Fruit fly (Drosophila melanogaster) whole organism, wandering third instar larva: ENCODE measurements around the gene JMJD4.

Experiments
- Abd-B ChIP-seq: fragments of >200 bp; optimal IDR thresholded peaks from 2 replicates; lab custom pipeline; 2017; ENCODE audit warnings: missing biosample characterization, missing genetic modification characterization
- CG32264 ChIP-seq: fragments of 200-800 bp; sonication (Bioruptor generic); optimal IDR thresholded peaks from 2 replicates; lab custom pipeline; 2016; ENCODE audit warnings: missing biosample characterization, missing genetic modification characterization
- CG9705 ChIP-seq: fragments of 200-800 bp; sonication (Bioruptor generic); optimal IDR thresholded peaks from 2 replicates; lab custom pipeline; 2018; ENCODE audit warnings: missing biosample characterization, mild to moderate bottlenecking, missing genetic modification characterization
- CrebA ChIP-seq: fragments of 200-800 bp; sonication (Bioruptor generic); optimal IDR thresholded peaks from 2 replicates; lab custom pipeline; 2016; ENCODE audit warnings: missing biosample characterization, mild to moderate bottlenecking, missing genetic modification characterization, borderline replicate concordance
- Dfd ChIP-seq: fragments of >200 bp; optimal IDR thresholded peaks from 2 replicates; lab custom pipeline; 2017; ENCODE audit warnings: missing biosample characterization, missing genetic modification characterization
- Dif ChIP-seq: fragments of 200-275, 200-300 bp; sonication (Bioruptor generic); optimal IDR thresholded peaks from 2 replicates; lab custom pipeline; 2018; ENCODE audit warnings: missing biosample characterization, missing genetic modification characterization; ENCODE audit not compliant: partially characterized antibody
- GATAd ChIP-seq: sonication (Bioruptor generic); optimal IDR thresholded peaks from 2 replicates; lab custom pipeline; 2016; ENCODE audit warnings: missing biosample characterization, missing genetic modification characterization
- HLH106 ChIP-seq: fragments of 200-800 bp; optimal IDR thresholded peaks from 3 replicates; lab custom pipeline; 2019; ENCODE audit warnings: missing biosample characterization, mild to moderate bottlenecking, missing genetic modification characterization, moderate library complexity
- Hnf4 ChIP-seq: fragments of 200-800 bp; sonication (Bioruptor generic); optimal IDR thresholded peaks from 2 replicates; lab custom pipeline; 2016; ENCODE audit warnings: missing biosample characterization, mild to moderate bottlenecking, missing genetic modification characterization
- Hr78 ChIP-seq: fragments of >200 bp; optimal IDR thresholded peaks from 2 replicates; lab custom pipeline; 2017; ENCODE audit warnings: missing biosample characterization, missing genetic modification characterization
- Hr83 ChIP-seq: fragments of 200-300 bp; sonication (Bioruptor generic); optimal IDR thresholded peaks from 2 replicates; lab custom pipeline; 2016; ENCODE audit warnings: missing biosample characterization, mild to moderate bottlenecking, missing genetic modification characterization, moderate library complexity; ENCODE audit not compliant: poor library complexity, severe bottlenecking
- Jra ChIP-seq: sonication (Bioruptor generic); optimal IDR thresholded peaks from 2 replicates; lab custom pipeline; 2016; ENCODE audit warnings: missing biosample characterization, missing genetic modification characterization
- Mio ChIP-seq: sonication (Bioruptor generic); optimal IDR thresholded peaks from 2 replicates; lab custom pipeline; 2016; ENCODE audit warnings: missing biosample characterization, missing genetic modification characterization
- Myc ChIP-seq: fragments of >200 bp; optimal IDR thresholded peaks from 2 replicates; lab custom pipeline; 2017
- N ChIP-seq: fragments of >200 bp; optimal IDR thresholded peaks from 2 replicates; lab custom pipeline; 2018; ENCODE audit warnings: missing biosample characterization, missing external identifiers, missing genetic modification characterization
- OdsH ChIP-seq: fragments of 200-800 bp; sonication (Bioruptor generic); optimal IDR thresholded peaks from 2 replicates; lab custom pipeline; 2016; ENCODE audit warnings: missing biosample characterization, mild to moderate bottlenecking, missing genetic modification characterization
- Rel ChIP-seq, 2 experiments: fragments of 200-800 bp; sonication (Bioruptor generic) in 1 of 2; optimal IDR thresholded peaks; 2 replicates in 1 of 2; 3 replicates in 1 of 2; lab custom pipeline; 2016 to 2019; ENCODE audit warnings: mild to moderate bottlenecking in 2 of 2, missing biosample characterization in 2 of 2, missing genetic modification characterization in 2 of 2, moderate library complexity in 1 of 2
- Sp1 ChIP-seq: fragments of 200-800 bp; sonication (Bioruptor generic); optimal IDR thresholded peaks from 3 replicates; lab custom pipeline; 2019; ENCODE audit warnings: missing biosample characterization, mild to moderate bottlenecking, missing genetic modification characterization, moderate library complexity
- Vsx2 ChIP-seq: fragments of 200-300, 225-300 bp; sonication (Bioruptor generic); optimal IDR thresholded peaks from 2 replicates; lab custom pipeline; 2018; ENCODE audit warnings: missing biosample characterization, missing genetic modification characterization; ENCODE audit not compliant: partially characterized antibody
- br ChIP-seq: fragments of 200-800 bp; sonication (Bioruptor generic); optimal IDR thresholded peaks from 2 replicates; lab custom pipeline; 2016; ENCODE audit warnings: missing biosample characterization, missing genetic modification characterization
- brk ChIP-seq: fragments of 200-800 bp; sonication (Bioruptor generic); optimal IDR thresholded peaks from 2 replicates; lab custom pipeline; 2016; ENCODE audit warnings: missing biosample characterization, mild to moderate bottlenecking, missing genetic modification characterization
- dl ChIP-seq, 2 experiments: fragments of 175-275, 200-275 bp in 1 of 2; fragments of 200-275 bp in 1 of 2; sonication (Bioruptor generic); optimal IDR thresholded peaks; lab custom pipeline; 2018; ENCODE audit warnings: mild to moderate bottlenecking in 2 of 2, missing biosample characterization in 2 of 2, missing genetic modification characterization in 2 of 2, moderate library complexity in 2 of 2; ENCODE audit not compliant: partially characterized antibody in 2 of 2, insufficient read depth in 1 of 2
- dmrt93B ChIP-seq: fragments of 200-800 bp; sonication (Bioruptor generic); optimal IDR thresholded peaks from 2 replicates; lab custom pipeline; 2018; ENCODE audit warnings: missing biosample characterization, mild to moderate bottlenecking, missing genetic modification characterization
- dsf ChIP-seq: sonication (Bioruptor generic); optimal IDR thresholded peaks from 2 replicates; lab custom pipeline; 2016; ENCODE audit warnings: missing biosample characterization, missing genetic modification characterization, borderline replicate concordance
- ey ChIP-seq: fragments of 200-800 bp; sonication (Bioruptor generic); optimal IDR thresholded peaks from 2 replicates; lab custom pipeline; 2016; ENCODE audit warnings: missing biosample characterization, missing genetic modification characterization
- foxo ChIP-seq, 2 experiments: fragments of 200-800 bp; sonication (Bioruptor generic); optimal IDR thresholded peaks; 2 replicates in 1 of 2; 3 replicates in 1 of 2; lab custom pipeline; 2016 to 2017; ENCODE audit warnings: missing biosample characterization in 2 of 2, missing genetic modification characterization in 2 of 2
- fru ChIP-seq: fragments of 200-800 bp; sonication (Bioruptor generic); optimal IDR thresholded peaks from 3 replicates; lab custom pipeline; 2016; ENCODE audit warnings: missing biosample characterization, mild to moderate bottlenecking, missing genetic modification characterization
- h ChIP-seq: fragments of 200-800 bp; sonication (Bioruptor generic); optimal IDR thresholded peaks from 3 replicates; lab custom pipeline; 2016; ENCODE audit warnings: missing biosample characterization, mild to moderate bottlenecking, missing genetic modification characterization
- jim ChIP-seq: fragments of 175-275, 200-325 bp; sonication (Bioruptor generic); optimal IDR thresholded peaks from 2 replicates; lab custom pipeline; 2016; ENCODE audit warnings: missing biosample characterization, mild to moderate bottlenecking, missing genetic modification characterization
- lola ChIP-seq: fragments of >200 bp; optimal IDR thresholded peaks from 2 replicates; lab custom pipeline; 2017; ENCODE audit warnings: missing biosample characterization, missing genetic modification characterization
- pan ChIP-seq: fragments of >200 bp; optimal IDR thresholded peaks from 2 replicates; lab custom pipeline; 2017
- psq ChIP-seq: fragments of 200-800 bp; sonication (Bioruptor generic); optimal IDR thresholded peaks from 3 replicates; lab custom pipeline; 2017; ENCODE audit warnings: missing biosample characterization, mild to moderate bottlenecking, missing genetic modification characterization, moderate library complexity
- rgr ChIP-seq: fragments of 200-800 bp; sonication (Bioruptor generic); optimal IDR thresholded peaks from 3 replicates; lab custom pipeline; 2016; ENCODE audit warnings: missing biosample characterization, mild to moderate bottlenecking, missing genetic modification characterization
- sage ChIP-seq: fragments of 200-800 bp; sonication (Bioruptor generic); optimal IDR thresholded peaks from 2 replicates; lab custom pipeline; 2016; ENCODE audit warnings: missing biosample characterization, mild to moderate bottlenecking, missing genetic modification characterization
- sv ChIP-seq: fragments of 200-800 bp; sonication (Bioruptor generic); optimal IDR thresholded peaks from 3 replicates; lab custom pipeline; 2016; ENCODE audit warnings: missing biosample characterization, missing genetic modification characterization
- tai ChIP-seq: sonication (Bioruptor generic); optimal IDR thresholded peaks from 2 replicates; lab custom pipeline; 2016; ENCODE audit warnings: missing biosample characterization, missing genetic modification characterization
- usp ChIP-seq: fragments of >200 bp; optimal IDR thresholded peaks from 2 replicates; lab custom pipeline; 2017; ENCODE audit warnings: missing biosample characterization, missing genetic modification characterization
- woc ChIP-seq: sonication (Bioruptor generic); optimal IDR thresholded peaks from 2 replicates; lab custom pipeline; 2016; ENCODE audit warnings: missing biosample characterization, mild to moderate bottlenecking, missing genetic modification characterization

JMJD4 gene

dm6 chr2L:18137591-18138247 is 21.4 kb downstream of the JMJD4 start, which contains the start of gene kel:
kel (minus strand) TSS chr2L:18138083.
- TF ChIP-seq Hr83 (GFP tag; lab: Kevin White, UChicago), result peak; percentile 84
- peak; percentile 61 for TF ChIP-seq rgr
- TF ChIP-seq woc (GFP tag; lab: Kevin White, UChicago), result peak; percentile 49
- TF ChIP-seq Hnf4 (GFP tag; lab: Kevin White, UChicago), result no peak
- TF ChIP-seq h, result peak; percentile 43
- no peak for TF ChIP-seq pan (lab: Kevin White, UChicago)
- TF ChIP-seq Vsx2 (GFP tag; lab: Kevin White, UChicago), result no peak
- no peak for TF ChIP-seq tai (GFP tag; lab: Kevin White, UChicago)
- no peak for TF ChIP-seq N (GFP tag; lab: Kevin White, UChicago)
- TF ChIP-seq brk, result no peak
- peak; percentile 19 for TF ChIP-seq Dif (GFP tag; lab: Kevin White, UChicago)
- TF ChIP-seq jim, result no peak
- TF ChIP-seq CG9705 (GFP tag; lab: Kevin White, UChicago), result no peak
- TF ChIP-seq fru, result peak; percentile 33
- peak; percentile 1 for TF ChIP-seq psq (GFP tag; lab: Kevin White, UChicago)
- TF ChIP-seq HLH106 (tag; lab: Kevin White, UChicago), result peak; percentile 17
- no peak for TF ChIP-seq Mio
- peak; percentile 41 for TF ChIP-seq br (GFP tag; lab: Kevin White, UChicago)
- TF ChIP-seq usp (GFP tag; lab: Kevin White, UChicago), result no peak
- TF ChIP-seq CG32264 (GFP tag; lab: Kevin White, UChicago), result no peak
- TF ChIP-seq OdsH (GFP tag; lab: Kevin White, UChicago), result peak; percentile 16
- TF ChIP-seq foxo (GFP tag; optimal IDR thresholded peaks at IDR 0.05; lab: Kevin White, UChicago), result peak in 1 of 2 experiments; percentile 20
- no peak for TF ChIP-seq Jra (GFP tag; lab: Kevin White, UChicago)
- no peak for TF ChIP-seq dl (GFP tag; optimal IDR thresholded peaks at IDR 0.05; lab: Kevin White, UChicago; ENCODE audit: insufficient read depth in 1 of 2, partially characterized antibody in 2 of 2)
- TF ChIP-seq Abd-B (GFP tag; lab: Kevin White, UChicago), result no peak
- TF ChIP-seq dmrt93B (GFP tag; lab: Kevin White, UChicago), result no peak
- no peak for TF ChIP-seq lola (GFP tag; lab: Kevin White, UChicago)
- no peak for TF ChIP-seq Hr78 (GFP tag; lab: Kevin White, UChicago)
- TF ChIP-seq Sp1 (GFP tag; lab: Kevin White, UChicago), result peak; percentile 58
- no peak for TF ChIP-seq ey (GFP tag; lab: Kevin White, UChicago)
- TF ChIP-seq Dfd (GFP tag; lab: Kevin White, UChicago), result peak; percentile 60
- no peak for TF ChIP-seq GATAd
- TF ChIP-seq CrebA, result no peak
- TF ChIP-seq sage (GFP tag; lab: Kevin White, UChicago), result no peak
- TF ChIP-seq dsf (GFP tag; lab: Kevin White, UChicago), result no peak
- no peak for TF ChIP-seq Rel (GFP tag; optimal IDR thresholded peaks at IDR 0.05; lab: Kevin White, UChicago)
- peak; percentile 30 for TF ChIP-seq Rel (tag; optimal IDR thresholded peaks at IDR 0.05; lab: Kevin White, UChicago)
- TF ChIP-seq sv, result no peak
- TF ChIP-seq Myc, result no peak

- TF ChIP-seq sv (peak; percentile 2), br (GFP tag; lab: Kevin White, UChicago) (no peak)
- TF ChIP-seq, all 38 proteins: peak for 1
Measured at dm6 chr2L:18136427-18136857, 22.6 kb downstream of the JMJD4 start.

- TF ChIP-seq dl (GFP tag; optimal IDR thresholded peaks at IDR 0.05; lab: Kevin White, UChicago; ENCODE audit: insufficient read depth in 1 of 2, partially characterized antibody in 2 of 2) (no peak), OdsH (GFP tag; lab: Kevin White, UChicago) (no peak), CG32264 (GFP tag; lab: Kevin White, UChicago) (no peak)
Measured at dm6 chr2L:18134615-18135014, 24.5 kb downstream of the JMJD4 start.
